Worm (Caenorhabditis elegans): ENCODE measurements around the gene T28H10.1.

T28H10.1 gene

DNA sequence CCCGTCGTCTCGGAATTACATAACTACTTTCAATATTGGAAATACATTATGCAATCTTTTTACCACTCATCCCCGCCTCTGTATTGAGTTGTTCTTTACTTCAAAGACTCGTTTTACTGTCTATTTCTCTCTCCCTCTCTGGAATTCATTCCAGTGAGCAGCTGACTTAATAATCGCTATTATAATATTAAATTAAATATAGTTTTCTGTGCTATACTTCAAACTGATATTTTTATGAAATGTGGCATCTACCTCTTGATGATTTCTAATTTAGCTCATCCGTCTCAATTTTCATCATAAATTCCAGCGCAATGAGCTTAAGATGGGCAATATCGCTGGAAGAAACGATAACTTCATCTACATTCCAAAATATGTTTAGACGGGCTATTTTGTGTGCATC is at the start of gene T28H10.1:
T28H10.1 (plus strand) TSS at position 301 of the 400 bp plus-strand sequence.
- TF ChIP-seq fkh-6 (tag; optimal IDR thresholded peaks at IDR 0.05) (no peak), K09A11.1 (tag; optimal IDR thresholded peaks at IDR 0.05; ENCODE audit: insufficient read depth) (no peak)

DNA sequence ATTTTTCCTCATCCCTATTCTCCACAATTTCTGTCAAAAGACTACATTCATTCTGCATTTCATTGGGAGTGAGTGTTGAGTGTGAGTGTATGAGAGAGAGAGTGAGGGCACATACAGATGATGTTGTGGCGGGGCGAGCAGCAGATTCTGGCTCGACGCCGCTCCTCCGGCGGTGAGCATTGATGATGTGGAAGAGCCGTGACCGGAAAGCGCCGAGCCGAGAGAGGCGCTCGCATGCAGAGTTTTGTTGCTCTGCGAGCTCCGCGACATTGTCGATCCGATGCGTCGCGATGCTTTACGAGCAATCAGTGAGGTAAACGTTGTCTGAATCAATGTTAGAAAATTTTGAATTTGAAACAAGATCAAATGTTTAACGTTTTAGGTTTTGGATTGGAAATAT is 47.9 kb upstream of the T28H10.1 start:
- TF ChIP-seq sox-2 (GFP tag; IDR thresholded peaks at IDR 0.05) (no peak), rnt-1 (tag; optimal IDR thresholded peaks at IDR 0.05) (no peak), F13H6.1 (tag; optimal IDR thresholded peaks at IDR 0.05) (no peak), ceh-19 (GFP tag; optimal IDR thresholded peaks at IDR 0.05) (no peak), sox-4 (tag; optimal IDR thresholded peaks at IDR 0.05) (no peak), ceh-2 (tag; optimal IDR thresholded peaks at IDR 0.05) (no peak), C38D4.7 (GFP tag; optimal IDR thresholded peaks at IDR 0.05) (no peak), nfya-1 (tag; optimal IDR thresholded peaks at IDR 0.05) (no peak), ceh-48 (tag; optimal IDR thresholded peaks at IDR 0.05) (no peak), ttx-3 (tag; optimal IDR thresholded peaks at IDR 0.05) (no peak)

DNA sequence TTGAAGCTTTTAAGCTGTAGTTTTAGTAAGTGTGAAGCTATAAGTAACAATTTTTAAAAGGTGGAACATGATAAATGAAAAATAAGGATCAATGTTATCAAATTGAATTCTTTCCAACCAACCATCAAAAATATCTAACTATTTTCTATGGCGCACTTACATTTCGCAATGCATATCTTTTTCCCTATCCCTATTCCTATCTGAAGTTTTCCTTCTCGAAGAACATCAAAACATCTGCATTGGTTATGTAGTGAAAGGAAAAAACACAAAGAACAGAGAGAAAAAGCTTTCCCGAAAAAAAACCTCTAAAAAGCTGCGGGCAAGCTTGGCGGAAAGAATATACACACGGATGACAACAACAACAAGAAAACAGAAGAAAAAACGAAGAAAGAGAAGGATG is 43.0 kb upstream of the T28H10.1 start:
- TF ChIP-seq pat-9 (tag; optimal IDR thresholded peaks at IDR 0.05) = no peak
- TF ChIP-seq dve-1 (tag; optimal IDR thresholded peaks at IDR 0.05) = no peak
- TF ChIP-seq nhr-11 (tag; optimal IDR thresholded peaks at IDR 0.05) = no peak
- no peak for TF ChIP-seq ceh-31 (tag; optimal IDR thresholded peaks at IDR 0.05)
- no peak for TF ChIP-seq ama-1 (optimal IDR thresholded peaks at IDR 0.05)
- no peak for TF ChIP-seq elt-2 (tag; optimal IDR thresholded peaks at IDR 0.05)
- no peak for TF ChIP-seq unc-42 (tag; optimal IDR thresholded peaks at IDR 0.05)
- no peak for TF ChIP-seq ets-4 (tag; optimal IDR thresholded peaks at IDR 0.05)
- no peak for TF ChIP-seq fkh-6 (tag; optimal IDR thresholded peaks at IDR 0.05)
- no peak for TF ChIP-seq Y22D7AL.16 (tag; optimal IDR thresholded peaks at IDR 0.05)
- no peak for TF ChIP-seq unc-86 (tag; optimal IDR thresholded peaks at IDR 0.05)
- no peak for TF ChIP-seq ceh-14 (tag; optimal IDR thresholded peaks at IDR 0.05)
- TF ChIP-seq ceh-9 (tag; optimal IDR thresholded peaks at IDR 0.05) = no peak
- no peak for TF ChIP-seq F13H6.1 (tag; optimal IDR thresholded peaks at IDR 0.05)
- no peak for TF ChIP-seq ceh-45 (GFP tag; IDR thresholded peaks at IDR 0.05)
- TF ChIP-seq unc-55 (GFP tag; optimal IDR thresholded peaks at IDR 0.05) = no peak
- TF ChIP-seq pag-3 (tag; optimal IDR thresholded peaks at IDR 0.05; ENCODE audit: borderline replicate concordance) = no peak

DNA sequence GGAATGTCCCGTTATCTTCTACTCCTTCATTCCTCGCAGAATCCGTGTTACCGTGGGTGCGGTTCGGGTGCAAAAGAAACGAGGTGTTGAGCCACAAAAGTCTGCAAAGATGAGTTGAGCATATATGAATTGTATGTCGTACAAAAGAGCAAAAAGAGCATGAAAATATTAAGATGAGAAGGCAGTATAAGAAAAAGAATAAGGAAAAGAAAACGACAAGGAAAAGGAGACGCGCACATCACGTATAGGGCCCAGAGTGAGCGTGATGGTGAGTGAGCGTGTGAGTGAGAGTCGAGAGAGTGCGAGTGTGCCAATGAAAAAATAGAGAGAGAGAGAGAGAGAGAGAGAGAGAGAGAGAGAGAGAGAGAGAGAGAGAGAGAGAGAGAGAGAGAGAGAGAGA is 40.7 kb upstream of the T28H10.1 start, which contains the start of gene egl-10:
egl-10 (minus strand) TSS at position 101 of the 400 bp plus-strand sequence.
- TF ChIP-seq nfya-1 (tag; optimal IDR thresholded peaks at IDR 0.05) (no peak), npax-4 (tag; optimal IDR thresholded peaks at IDR 0.05) (no peak), hlh-8 (tag; optimal IDR thresholded peaks at IDR 0.05) (no peak), sox-4 (tag; optimal IDR thresholded peaks at IDR 0.05) (no peak), rnt-1 (tag; optimal IDR thresholded peaks at IDR 0.05) (no peak), K09A11.1 (tag; optimal IDR thresholded peaks at IDR 0.05; ENCODE audit: insufficient read depth) (no peak), unc-86 (tag; optimal IDR thresholded peaks at IDR 0.05) (no peak), ref-2 (tag; optimal IDR thresholded peaks at IDR 0.05) (no peak), ceh-19 (GFP tag; optimal IDR thresholded peaks at IDR 0.05) (no peak), Y22D7AL.16 (tag; optimal IDR thresholded peaks at IDR 0.05) (no peak), ceh-18 (tag; optimal IDR thresholded peaks at IDR 0.05) (no peak), pag-3 (tag; optimal IDR thresholded peaks at IDR 0.05; ENCODE audit: borderline replicate concordance) (no peak), dve-1 (tag; optimal IDR thresholded peaks at IDR 0.05) (no peak), che-1 (tag; optimal IDR thresholded peaks at IDR 0.05) (no peak), ceh-34 (tag; optimal IDR thresholded peaks at IDR 0.05) (no peak), mec-3 (tag; optimal IDR thresholded peaks at IDR 0.05; ENCODE audit: borderline replicate concordance) (no peak), pax-1 (tag; optimal IDR thresholded peaks at IDR 0.05) (no peak)

DNA sequence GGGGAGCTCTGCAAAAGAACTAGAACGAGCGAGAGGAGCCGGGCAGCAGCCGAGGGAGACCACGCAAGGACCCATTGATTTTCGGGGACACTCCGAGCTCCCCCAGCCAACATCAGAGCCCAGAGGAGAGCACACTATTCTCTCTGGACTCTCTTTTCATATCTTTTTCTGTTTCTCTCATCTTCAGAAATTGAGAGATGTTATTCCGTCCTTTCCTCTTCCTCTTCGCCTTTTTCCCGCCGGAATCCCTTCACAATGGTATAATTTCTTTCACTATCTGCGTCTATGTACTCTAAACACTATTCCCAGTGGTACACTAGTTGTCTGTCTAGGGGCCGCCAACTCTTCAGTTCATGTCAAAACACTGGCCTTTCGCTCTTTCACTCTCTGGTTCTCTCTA is 38.2 kb upstream of the T28H10.1 start:
- TF ChIP-seq dve-1 (tag; optimal IDR thresholded peaks at IDR 0.05) (no peak), C08G9.2 (tag; optimal IDR thresholded peaks at IDR 0.05) (no peak), pax-1 (tag; optimal IDR thresholded peaks at IDR 0.05) (no peak), F13H6.1 (tag; optimal IDR thresholded peaks at IDR 0.05) (peak; percentile 43), ceh-14 (tag; optimal IDR thresholded peaks at IDR 0.05) (peak; percentile 88), ceh-19 (GFP tag; optimal IDR thresholded peaks at IDR 0.05) (no peak), ceh-30 (tag; optimal IDR thresholded peaks at IDR 0.05) (peak; percentile 29), fkh-6 (tag; optimal IDR thresholded peaks at IDR 0.05) (no peak), npax-4 (tag; optimal IDR thresholded peaks at IDR 0.05) (no peak), pqm-1 (tag; optimal IDR thresholded peaks at IDR 0.05) (no peak), ceh-24 (tag; optimal IDR thresholded peaks at IDR 0.05) (no peak), syd-9 (tag; optimal IDR thresholded peaks at IDR 0.05) (peak; percentile 74), Y22D7AL.16 (tag; optimal IDR thresholded peaks at IDR 0.05) (no peak), T23F11.4 (GFP tag; optimal IDR thresholded peaks at IDR 0.05) (no peak), mec-3 (tag; optimal IDR thresholded peaks at IDR 0.05; ENCODE audit: borderline replicate concordance) (no peak), unc-42 (tag; optimal IDR thresholded peaks at IDR 0.05) (peak; percentile 92), ceh-6 (GFP tag; optimal IDR thresholded peaks at IDR 0.05) (no peak), che-1 (tag; optimal IDR thresholded peaks at IDR 0.05) (no peak), pros-1 (tag; optimal IDR thresholded peaks at IDR 0.05) (no peak), ceh-48 (tag; optimal IDR thresholded peaks at IDR 0.05) (peak; percentile 92), hlh-15 (tag; optimal IDR thresholded peaks at IDR 0.05) (no peak)
